Fruit fly (Drosophila melanogaster) whole organism, embryonic: ENCODE results near the gene Rpp14b.

Experiments
- Abd-B ChIP-seq: fragments of 200-800 bp; sonication (Bioruptor generic); optimal IDR thresholded peaks from 2 replicates; lab custom pipeline; 2018; ENCODE audit warnings: missing biosample characterization, mild to moderate bottlenecking, missing genetic modification characterization, moderate library complexity
- Atf-2 ChIP-seq: fragments of 200-800 bp; sonication (Bioruptor generic); optimal IDR thresholded peaks from 2 replicates; lab custom pipeline; 2016; ENCODE audit warnings: missing biosample characterization, missing genetic modification characterization
- CG10209 ChIP-seq: fragments of 200-800 bp; sonication (Bioruptor generic); optimal IDR thresholded peaks from 3 replicates; lab custom pipeline; 2017; ENCODE audit warnings: missing biosample characterization, mild to moderate bottlenecking, missing genetic modification characterization, missing genetic modification reagents
- CG10267 ChIP-seq: fragments of 200-800 bp; sonication (Bioruptor generic); optimal IDR thresholded peaks from 2 replicates; lab custom pipeline; 2018; ENCODE audit warnings: missing biosample characterization, mild to moderate bottlenecking, missing genetic modification characterization, moderate library complexity
- CG10565 ChIP-seq: fragments of 200-800 bp; sonication (Bioruptor generic); optimal IDR thresholded peaks from 3 replicates; lab custom pipeline; 2016; ENCODE audit warnings: missing biosample characterization, mild to moderate bottlenecking, missing genetic modification characterization
- CG10979 ChIP-seq: fragments of 200-800 bp; sonication (Bioruptor generic); optimal IDR thresholded peaks from 2 replicates; lab custom pipeline; 2018; ENCODE audit warnings: missing biosample characterization, mild to moderate bottlenecking, missing genetic modification characterization, moderate library complexity
- CG11560 ChIP-seq: fragments of 200-800 bp; sonication (Bioruptor generic); IDR thresholded peaks from 3 replicates; pipeline ENCODE4 v1.3.6; 2022; ENCODE audit warnings: missing biosample characterization, missing genetic modification characterization
- CG11696 ChIP-seq: fragments of 200-800 bp; sonication (Bioruptor generic); IDR thresholded peaks from 2 replicates; pipeline ENCODE4 v1.3.6; 2022; ENCODE audit warnings: missing biosample characterization, missing genetic modification characterization
- CG16779 ChIP-seq: fragments of 200-800 bp; sonication (Bioruptor generic); IDR thresholded peaks from 2 replicates; pipeline ENCODE4 v1.3.6; 2022; ENCODE audit warnings: missing biosample characterization, missing genetic modification characterization
- CG18764 ChIP-seq: fragments of 200-800 bp; sonication (Bioruptor generic); optimal IDR thresholded peaks from 3 replicates; lab custom pipeline; 2016; ENCODE audit warnings: missing biosample characterization, missing genetic modification characterization
- CG2116 ChIP-seq: fragments of 200-800 bp; sonication (Bioruptor generic); optimal IDR thresholded peaks from 3 replicates; lab custom pipeline; 2018; ENCODE audit warnings: missing biosample characterization, mild to moderate bottlenecking, missing genetic modification characterization
- CG31365 ChIP-seq: fragments of 200-800 bp; sonication (Bioruptor generic); optimal IDR thresholded peaks from 2 replicates; lab custom pipeline; 2018; ENCODE audit warnings: missing biosample characterization, mild to moderate bottlenecking, missing genetic modification characterization
- CG31388 ChIP-seq: fragments of 200-800 bp; sonication (Bioruptor generic); optimal IDR thresholded peaks from 2 replicates; lab custom pipeline; 2016; ENCODE audit warnings: missing biosample characterization, missing genetic modification characterization
- CG34422 ChIP-seq: fragments of 200-800 bp; sonication (Bioruptor generic); IDR thresholded peaks from 3 replicates; pipeline ENCODE4 v1.3.6; 2022; ENCODE audit warnings: missing biosample characterization, missing genetic modification characterization
- CG4404 ChIP-seq: fragments of 200-800 bp; sonication (Bioruptor generic); IDR thresholded peaks from 2 replicates; pipeline ENCODE4 v1.3.6; 2022; ENCODE audit warnings: missing biosample characterization, missing genetic modification characterization
- CG4820 ChIP-seq: fragments of 200-800 bp; sonication (Bioruptor generic); optimal IDR thresholded peaks from 3 replicates; lab custom pipeline; 2016; ENCODE audit warnings: missing biosample characterization, missing genetic modification characterization
- CG8089 ChIP-seq: fragments of 200-800 bp; sonication (Bioruptor generic); optimal IDR thresholded peaks from 3 replicates; lab custom pipeline; 2016; ENCODE audit warnings: missing biosample characterization, missing genetic modification characterization
- Deaf1 ChIP-seq: fragments of 200-800 bp; optimal IDR thresholded peaks from 3 replicates; lab custom pipeline; 2019; ENCODE audit warnings: missing biosample characterization, mild to moderate bottlenecking, missing genetic modification characterization, moderate library complexity
- Dp ChIP-seq: fragments of 200-800 bp; sonication (Bioruptor generic); optimal IDR thresholded peaks from 2 replicates; lab custom pipeline; 2018; ENCODE audit warnings: missing biosample characterization, mild to moderate bottlenecking, missing genetic modification characterization, moderate library complexity
- H2.0 ChIP-seq: fragments of 200-800 bp; sonication (Bioruptor generic); IDR thresholded peaks from 2 replicates; pipeline ENCODE4 v1.3.6; 2022; ENCODE audit warnings: missing biosample characterization, missing genetic modification characterization
- HLH4C ChIP-seq: fragments of 200-800 bp; sonication (Bioruptor generic); IDR thresholded peaks from 3 replicates; pipeline ENCODE4 v1.3.6; 2022; ENCODE audit warnings: missing biosample characterization, missing genetic modification characterization; ENCODE audit not compliant: partially characterized antibody
- Hr51 ChIP-seq, 2 experiments: fragments of 200-800 bp; sonication (Bioruptor generic); optimal IDR thresholded peaks; 2 replicates in 1 of 2; 3 replicates in 1 of 2; lab custom pipeline; 2016 to 2018; ENCODE audit warnings: missing biosample characterization in 2 of 2, missing genetic modification characterization in 2 of 2, mild to moderate bottlenecking in 1 of 2, moderate library complexity in 1 of 2
- Mes4 ChIP-seq: fragments of 200-800 bp; sonication (Bioruptor generic); optimal IDR thresholded peaks from 2 replicates; lab custom pipeline; 2016; ENCODE audit warnings: missing biosample characterization, missing genetic modification characterization
- Mrtf ChIP-seq: fragments of 200-800 bp; sonication (Bioruptor generic); IDR thresholded peaks from 3 replicates; pipeline ENCODE4 v1.3.6; 2022; ENCODE audit warnings: missing biosample characterization, missing genetic modification characterization
- NC2α ChIP-seq: fragments of 200-800 bp; sonication (Bioruptor generic); optimal IDR thresholded peaks from 2 replicates; lab custom pipeline; 2016; ENCODE audit warnings: missing biosample characterization, missing genetic modification characterization
- NfI ChIP-seq: fragments of 200-800 bp; sonication (Bioruptor generic); optimal IDR thresholded peaks from 3 replicates; lab custom pipeline; 2018; ENCODE audit warnings: missing biosample characterization, mild to moderate bottlenecking, missing genetic modification characterization, moderate library complexity
- PHDP ChIP-seq: fragments of 200-800 bp; sonication (Bioruptor generic); optimal IDR thresholded peaks from 3 replicates; lab custom pipeline; 2018; ENCODE audit warnings: missing biosample characterization, mild to moderate bottlenecking, missing genetic modification characterization, moderate library complexity
- Sox100B ChIP-seq: fragments of 200-800 bp; sonication (Bioruptor generic); optimal IDR thresholded peaks from 3 replicates; lab custom pipeline; 2018; ENCODE audit warnings: missing biosample characterization, mild to moderate bottlenecking, missing genetic modification characterization
- Taf1 ChIP-seq: fragments of 200-800 bp; sonication (Bioruptor generic); IDR thresholded peaks from 2 replicates; pipeline ENCODE4 v1.3.6; 2022; ENCODE audit warnings: missing biosample characterization, missing genetic modification characterization
- Xbp1 ChIP-seq: fragments of 200-800 bp; sonication (Bioruptor generic); optimal IDR thresholded peaks from 3 replicates; lab custom pipeline; 2016; ENCODE audit warnings: missing biosample characterization, mild to moderate bottlenecking, missing genetic modification characterization
- ara ChIP-seq: fragments of 200-800 bp; sonication (Bioruptor generic); IDR thresholded peaks from 2 replicates; pipeline ENCODE4 v1.3.6; 2022; ENCODE audit warnings: missing biosample characterization, missing genetic modification characterization
- cato ChIP-seq: fragments of 200-800 bp; sonication (Bioruptor generic); optimal IDR thresholded peaks from 2 replicates; lab custom pipeline; 2016; ENCODE audit warnings: missing biosample characterization, missing genetic modification characterization, borderline replicate concordance
- ci ChIP-seq: fragments of 200-800 bp; sonication (Bioruptor generic); IDR thresholded peaks from 3 replicates; pipeline ENCODE4 v1.3.6; 2022; ENCODE audit warnings: missing biosample characterization, missing genetic modification characterization
- corto ChIP-seq: fragments of 200-800 bp; sonication (Bioruptor generic); optimal IDR thresholded peaks from 2 replicates; lab custom pipeline; 2016; ENCODE audit warnings: missing biosample characterization, mild to moderate bottlenecking, missing genetic modification characterization, moderate library complexity
- eyg ChIP-seq: fragments of 200-800 bp; sonication (Bioruptor generic); optimal IDR thresholded peaks from 3 replicates; lab custom pipeline; 2016; ENCODE audit warnings: missing biosample characterization, missing genetic modification characterization
- fu2 ChIP-seq: fragments of 200-800 bp; sonication (Bioruptor generic); optimal IDR thresholded peaks from 2 replicates; lab custom pipeline; 2016; ENCODE audit warnings: missing biosample characterization, missing genetic modification characterization
- gcm ChIP-seq: fragments of 200-800 bp; sonication (Bioruptor generic); optimal IDR thresholded peaks from 2 replicates; lab custom pipeline; 2019; ENCODE audit warnings: missing biosample characterization, mild to moderate bottlenecking, missing genetic modification characterization, moderate library complexity
- lbe ChIP-seq: fragments of 200-800 bp; sonication (Bioruptor generic); optimal IDR thresholded peaks from 2 replicates; lab custom pipeline; 2016; ENCODE audit warnings: missing biosample characterization, mild to moderate bottlenecking, missing genetic modification characterization
- mirr ChIP-seq: fragments of 200-800 bp; sonication (Bioruptor generic); optimal IDR thresholded peaks from 3 replicates; lab custom pipeline; 2018; ENCODE audit warnings: missing biosample characterization, mild to moderate bottlenecking, missing genetic modification characterization
- nom ChIP-seq: fragments of 200-800 bp; sonication (Bioruptor generic); optimal IDR thresholded peaks from 2 replicates; lab custom pipeline; 2017; ENCODE audit warnings: missing biosample characterization, missing genetic modification characterization, mild to moderate bottlenecking, moderate library complexity, missing genetic modification reagents
- pan ChIP-seq, 4 experiments: fragments of >200 bp in 3 of 4; fragments of 200-800 bp in 1 of 4; sonication (Bioruptor generic) in 1 of 4; optimal IDR thresholded peaks in 3 of 4; IDR thresholded peaks in 1 of 4; 2 replicates each; pipeline versions ENCODE4 v1.3.6 to Lab custom; 2017 to 2022; ENCODE audit warnings: missing biosample characterization in 2 of 4, missing genetic modification characterization in 2 of 4, mixed read lengths in 1 of 4
- pho ChIP-seq: fragments of 200-800 bp; sonication (Bioruptor generic); optimal IDR thresholded peaks from 2 replicates; lab custom pipeline; 2016; ENCODE audit warnings: missing biosample characterization, missing genetic modification characterization
- psq ChIP-seq: fragments of 200-800 bp; sonication (Bioruptor generic); optimal IDR thresholded peaks from 2 replicates; lab custom pipeline; 2017; ENCODE audit warnings: missing biosample characterization, missing genetic modification characterization
- salm ChIP-seq: fragments of 200-800 bp; sonication (Bioruptor generic); optimal IDR thresholded peaks from 2 replicates; lab custom pipeline; 2018; ENCODE audit warnings: missing biosample characterization, mild to moderate bottlenecking, missing genetic modification characterization
- schlank ChIP-seq: fragments of 200-800 bp; sonication (Bioruptor generic); optimal IDR thresholded peaks from 2 replicates; lab custom pipeline; 2018; ENCODE audit warnings: missing biosample characterization, mild to moderate bottlenecking, missing genetic modification characterization
- scrt ChIP-seq: fragments of 200-800 bp; sonication (Bioruptor generic); optimal IDR thresholded peaks from 2 replicates; lab custom pipeline; 2018; ENCODE audit warnings: missing biosample characterization, mild to moderate bottlenecking, missing genetic modification characterization, moderate library complexity
- so ChIP-seq: fragments of 200-800 bp; sonication (Bioruptor generic); IDR thresholded peaks from 3 replicates; pipeline ENCODE4 v1.3.6; 2022; ENCODE audit warnings: missing biosample characterization, missing genetic modification characterization
- sr ChIP-seq: fragments of 200-800 bp; sonication (Bioruptor generic); IDR thresholded peaks from 3 replicates; pipeline ENCODE4 v1.3.6; 2022; ENCODE audit warnings: missing biosample characterization, missing genetic modification characterization
- tll ChIP-seq, 2 experiments: fragments of 200-800 bp in 1 of 2; fragments of >200 bp in 1 of 2; sonication (Bioruptor generic) in 1 of 2; optimal IDR thresholded peaks; 2 replicates each; lab custom pipeline; 2017 to 2019; ENCODE audit warnings: missing biosample characterization in 2 of 2, missing genetic modification characterization in 2 of 2, mild to moderate bottlenecking in 1 of 2, moderate library complexity in 1 of 2
- z ChIP-seq: fragments of 200-800 bp; sonication (Bioruptor generic); IDR thresholded peaks from 3 replicates; pipeline ENCODE4 v1.3.6; 2022; ENCODE audit warnings: missing biosample characterization, missing genetic modification characterization
- zfh1 ChIP-seq: fragments of 200-800 bp; sonication (Bioruptor generic); IDR thresholded peaks from 3 replicates; pipeline ENCODE4 v1.3.6; 2022; ENCODE audit warnings: missing biosample characterization, missing genetic modification characterization

Rpp14b gene

dm6 chr3R:30039494-30039893, 16.3 kb upstream of the Rpp14b start, which contains the start of the genes janA, Sry-alpha and Sry-beta (continued):
- TF ChIP-seq CG31388 (GFP tag; lab: Kevin White, UChicago) (no peak), Mes4 (GFP tag; lab: Kevin White, UChicago) (no peak), gcm (no peak), ara (GFP tag; lab: Robert Waterston, UW) (no peak), z (GFP tag; lab: Robert Waterston, UW) (no peak), psq (GFP tag; lab: Kevin White, UChicago) (no peak), Xbp1 (GFP tag; lab: Kevin White, UChicago) (no peak), Hr51 (GFP tag; optimal IDR thresholded peaks at IDR 0.05; lab: Kevin White, UChicago) (no peak), tll (GFP tag; optimal IDR thresholded peaks at IDR 0.05; lab: Kevin White, UChicago) (no peak), NfI (GFP tag; lab: Kevin White, UChicago) (no peak), CG11696 (no peak), CG8089 (no peak), eyg (GFP tag; lab: Kevin White, UChicago) (no peak), pan (optimal IDR thresholded peaks at IDR 0.05; lab: Kevin White, UChicago) (no peak), pan (GFP tag; optimal IDR thresholded peaks at IDR 0.05 in 1 of 2, IDR thresholded peaks at IDR 0.05 in 1 of 2) (no peak), HLH4C (GFP tag; lab: Robert Waterston, UW) (peak; percentile 99), sr (GFP tag; lab: Robert Waterston, UW) (no peak), schlank (no peak), CG4820 (no peak), mirr (no peak), Mrtf (GFP tag; lab: Robert Waterston, UW) (no peak), ci (no peak), pho (GFP tag; lab: Kevin White, UChicago) (no peak), CG2116 (GFP tag; lab: Kevin White, UChicago) (peak; percentile 86), Deaf1 (tag; lab: Kevin White, UChicago) (no peak), PHDP (no peak), nom (no peak), CG11560 (tag; lab: Robert Waterston, UW) (no peak), CG10565 (no peak), cato (GFP tag; lab: Kevin White, UChicago) (no peak), Abd-B (no peak), so (no peak), CG16779 (GFP tag; lab: Robert Waterston, UW) (no peak), CG10267 (peak; percentile 62), Sox100B (GFP tag; lab: Kevin White, UChicago) (no peak), CG18764 (GFP tag; lab: Kevin White, UChicago) (no peak), H2.0 (GFP tag; lab: Robert Waterston, UW) (no peak), CG31365 (tag; lab: Kevin White, UChicago) (no peak), fu2 (GFP tag; lab: Kevin White, UChicago) (no peak), zfh1 (GFP tag; lab: Robert Waterston, UW) (no peak), Dp (GFP tag; lab: Kevin White, UChicago) (peak; percentile 63), salm (no peak), scrt (GFP tag; lab: Kevin White, UChicago) (no peak), CG34422 (GFP tag; lab: Robert Waterston, UW) (peak; percentile 59; the same call in 1 of the 3 replicates), corto (GFP tag; lab: Kevin White, UChicago) (no peak), CG10979 (tag; lab: Kevin White, UChicago) (peak; percentile 7), Taf1 (GFP tag; lab: Robert Waterston, UW) (no peak), CG4404 (GFP tag; lab: Robert Waterston, UW) (no peak), CG10209 (GFP tag; lab: Kevin White, UChicago) (no peak), Atf-2 (no peak), lbe (GFP tag; lab: Kevin White, UChicago) (no peak), NC2α (no peak)
